Fruit fly (Drosophila melanogaster) whole organism, embryonic: ENCODE results near the gene Atg6.
A peak's percentile ranks its signal among the peaks of the same experiment; 100 is the strongest.

ENCODE experiments used
- Aef1 ChIP-seq: fragments of 200-800 bp; sonication (Bioruptor generic); IDR thresholded peaks from 3 replicates; pipeline ENCODE4 v1.3.6; 2022; ENCODE audit warnings: missing biosample characterization, missing genetic modification characterization
- CG11398 ChIP-seq: fragments of 200-800 bp; sonication (Bioruptor generic); optimal IDR thresholded peaks from 2 replicates; lab custom pipeline; 2016; ENCODE audit warnings: missing biosample characterization, missing genetic modification characterization
- CG11504 ChIP-seq: fragments of 200-800 bp; sonication (Bioruptor generic); optimal IDR thresholded peaks from 3 replicates; lab custom pipeline; 2019; ENCODE audit warnings: missing biosample characterization, mild to moderate bottlenecking, missing genetic modification characterization, moderate library complexity
- CG13894 ChIP-seq: fragments of 200-800 bp; sonication (Bioruptor generic); optimal IDR thresholded peaks from 3 replicates; lab custom pipeline; 2018; ENCODE audit warnings: missing biosample characterization, mild to moderate bottlenecking, missing genetic modification characterization, moderate library complexity
- CG1603 ChIP-seq: fragments of 200-800 bp; sonication (Bioruptor generic); optimal IDR thresholded peaks from 2 replicates; lab custom pipeline; 2019; ENCODE audit warnings: missing biosample characterization, mild to moderate bottlenecking, missing genetic modification characterization, moderate library complexity
- CG18599 ChIP-seq: fragments of 200-800 bp; sonication (Bioruptor generic); optimal IDR thresholded peaks from 3 replicates; lab custom pipeline; 2017; ENCODE audit warnings: missing biosample characterization, missing genetic modification characterization, mild to moderate bottlenecking, moderate library complexity, missing genetic modification reagents
- CG2120 ChIP-seq: fragments of 200-800 bp; sonication (Bioruptor generic); optimal IDR thresholded peaks from 3 replicates; lab custom pipeline; 2016; ENCODE audit warnings: missing biosample characterization, missing genetic modification characterization
- CG2889 ChIP-seq: fragments of 200-800 bp; sonication (Bioruptor generic); IDR thresholded peaks from 3 replicates; pipeline ENCODE4 v1.3.6; 2022; ENCODE audit warnings: missing biosample characterization, missing genetic modification characterization
- CG32767 ChIP-seq: fragments of 200-800 bp; sonication (Bioruptor generic); IDR thresholded peaks from 2 replicates; pipeline ENCODE4 v1.3.6; 2022; ENCODE audit warnings: missing biosample characterization, missing genetic modification characterization
- CG32772 ChIP-seq: fragments of 200-800 bp; sonication (Bioruptor generic); IDR thresholded peaks from 2 replicates; pipeline ENCODE4 v1.3.6; 2022; ENCODE audit warnings: missing biosample characterization, missing genetic modification characterization
- CG34224 ChIP-seq: fragments of 200-800 bp; sonication (Bioruptor generic); IDR thresholded peaks from 3 replicates; pipeline ENCODE4 v1.3.6; 2022; ENCODE audit warnings: missing biosample characterization, missing genetic modification characterization; ENCODE audit not compliant: partially characterized antibody
- CG3838 ChIP-seq: fragments of 200-800 bp; sonication (Bioruptor generic); optimal IDR thresholded peaks from 3 replicates; lab custom pipeline; 2016; ENCODE audit warnings: missing biosample characterization, missing genetic modification characterization
- CG7271 ChIP-seq: fragments of 200-800 bp; sonication (Bioruptor generic); optimal IDR thresholded peaks from 2 replicates; lab custom pipeline; 2018; ENCODE audit warnings: missing biosample characterization, mild to moderate bottlenecking, missing genetic modification characterization, moderate library complexity
- CG7372 ChIP-seq: fragments of 200-800 bp; sonication (Bioruptor generic); IDR thresholded peaks from 2 replicates; pipeline ENCODE4 v1.3.6; 2022; ENCODE audit warnings: missing biosample characterization, missing genetic modification characterization
- CG7963 ChIP-seq: fragments of 200-800 bp; sonication (Bioruptor generic); IDR thresholded peaks from 3 replicates; pipeline ENCODE4 v1.3.6; 2022; ENCODE audit warnings: missing biosample characterization, missing genetic modification characterization; ENCODE audit not compliant: partially characterized antibody
- CG7987 ChIP-seq: fragments of 200-800 bp; sonication (Bioruptor generic); optimal IDR thresholded peaks from 2 replicates; lab custom pipeline; 2018; ENCODE audit warnings: missing biosample characterization, mild to moderate bottlenecking, missing genetic modification characterization, moderate library complexity
- CG9609 ChIP-seq: fragments of 200-800 bp; sonication (Bioruptor generic); optimal IDR thresholded peaks from 3 replicates; lab custom pipeline; 2016; ENCODE audit warnings: missing biosample characterization, missing genetic modification characterization
- CG9797 ChIP-seq: fragments of 200-800 bp; sonication (Bioruptor generic); optimal IDR thresholded peaks from 3 replicates; lab custom pipeline; 2018; ENCODE audit warnings: missing biosample characterization, mild to moderate bottlenecking, missing genetic modification characterization
- Dad ChIP-seq: fragments of 200-800 bp; sonication (Bioruptor generic); optimal IDR thresholded peaks from 3 replicates; lab custom pipeline; 2016; ENCODE audit warnings: missing biosample characterization, missing genetic modification characterization
- Dbx ChIP-seq: fragments of 200-800 bp; sonication (Bioruptor generic); IDR thresholded peaks from 3 replicates; pipeline ENCODE4 v1.3.6; 2022; ENCODE audit warnings: missing biosample characterization, missing genetic modification characterization
- Dll ChIP-seq: fragments of 200-800 bp; sonication (Bioruptor generic); IDR thresholded peaks from 4 replicates; pipeline ENCODE4 v1.3.6; 2022; ENCODE audit warnings: missing biosample characterization, missing genetic modification characterization; ENCODE audit not compliant: partially characterized antibody
- Dp ChIP-seq: fragments of 200-800 bp; sonication (Bioruptor generic); optimal IDR thresholded peaks from 2 replicates; lab custom pipeline; 2018; ENCODE audit warnings: missing biosample characterization, mild to moderate bottlenecking, missing genetic modification characterization, moderate library complexity
- Eip74EF ChIP-seq, 2 experiments: fragments of 200-800 bp in 1 of 2; fragments of >200 bp in 1 of 2; sonication (Bioruptor generic) in 1 of 2; optimal IDR thresholded peaks; 2 replicates each; lab custom pipeline; 2017 to 2019; ENCODE audit warnings: missing biosample characterization in 2 of 2, missing genetic modification characterization in 2 of 2, mild to moderate bottlenecking in 1 of 2, moderate library complexity in 1 of 2
- Fer3 ChIP-seq: fragments of 200-800 bp; sonication (Bioruptor generic); optimal IDR thresholded peaks from 2 replicates; lab custom pipeline; 2018; ENCODE audit warnings: missing biosample characterization, mild to moderate bottlenecking, missing genetic modification characterization, moderate library complexity
- GATAe ChIP-seq: fragments of 200-800 bp; sonication (Bioruptor generic); conservative IDR thresholded peaks from 2 replicates; pipeline ENCODE4 v1.3.6; 2022; ENCODE audit warnings: missing biosample characterization, missing genetic modification characterization
- Lhr ChIP-seq: fragments of 200-800 bp; sonication (Bioruptor generic); optimal IDR thresholded peaks from 3 replicates; lab custom pipeline; 2017; ENCODE audit warnings: mild to moderate bottlenecking, missing biosample characterization, missing genetic modification reagents, missing genetic modification characterization
- NC2β ChIP-seq: fragments of 200-800 bp; sonication (Bioruptor generic); optimal IDR thresholded peaks from 2 replicates; lab custom pipeline; 2016; ENCODE audit warnings: missing biosample characterization, missing genetic modification characterization
- Pdp1 ChIP-seq, 2 experiments: fragments of 200-800 bp; sonication (Bioruptor generic); optimal IDR thresholded peaks; 3 replicates each; lab custom pipeline; 2016; ENCODE audit warnings: missing biosample characterization in 2 of 2, missing genetic modification characterization in 2 of 2, mild to moderate bottlenecking in 1 of 2, moderate library complexity in 1 of 2
- Rx ChIP-seq: fragments of 200-800 bp; sonication (Bioruptor generic); IDR thresholded peaks from 2 replicates; pipeline ENCODE4 v1.3.6; 2022; ENCODE audit warnings: missing biosample characterization, missing genetic modification characterization
- Scr ChIP-seq: fragments of 200-800 bp; sonication (Bioruptor generic); IDR thresholded peaks from 2 replicates; pipeline ENCODE4 v1.3.6; 2022; ENCODE audit warnings: missing biosample characterization, missing genetic modification characterization; ENCODE audit not compliant: partially characterized antibody
- Sin3A ChIP-seq: fragments of >200 bp; optimal IDR thresholded peaks from 2 replicates; lab custom pipeline; 2018
- Sry-β ChIP-seq: fragments of 200-800 bp; sonication (Bioruptor generic); optimal IDR thresholded peaks from 2 replicates; lab custom pipeline; 2018; ENCODE audit warnings: missing biosample characterization, mild to moderate bottlenecking, missing genetic modification characterization, moderate library complexity
- ato ChIP-seq: fragments of 200-800 bp; sonication (Bioruptor generic); IDR thresholded peaks from 2 replicates; pipeline ENCODE4 v1.3.6; 2022; ENCODE audit warnings: missing biosample characterization, missing genetic modification characterization; ENCODE audit not compliant: partially characterized antibody
- bcd ChIP-seq: fragments of 200-800 bp; sonication (Bioruptor generic); optimal IDR thresholded peaks from 2 replicates; lab custom pipeline; 2017; ENCODE audit warnings: missing biosample characterization, mild to moderate bottlenecking, missing genetic modification characterization
- caup ChIP-seq: fragments of 200-800 bp; sonication (Bioruptor generic); optimal IDR thresholded peaks from 3 replicates; lab custom pipeline; 2017; ENCODE audit warnings: missing biosample characterization, mild to moderate bottlenecking, missing genetic modification characterization, moderate library complexity; ENCODE audit not compliant: severe bottlenecking
- corto ChIP-seq: fragments of 200-800 bp; sonication (Bioruptor generic); optimal IDR thresholded peaks from 2 replicates; lab custom pipeline; 2016; ENCODE audit warnings: missing biosample characterization, mild to moderate bottlenecking, missing genetic modification characterization, moderate library complexity
- crc ChIP-seq: fragments of 200-800 bp; sonication (Bioruptor generic); optimal IDR thresholded peaks from 2 replicates; lab custom pipeline; 2016; ENCODE audit warnings: missing biosample characterization, missing genetic modification characterization
- dimm ChIP-seq: fragments of 200-800 bp; sonication (Bioruptor generic); IDR thresholded peaks from 2 replicates; pipeline ENCODE4 v1.3.6; 2022; ENCODE audit warnings: missing biosample characterization, missing genetic modification characterization
- dmrt99B ChIP-seq: fragments of 200-800 bp; sonication (Bioruptor generic); optimal IDR thresholded peaks from 2 replicates; lab custom pipeline; 2018; ENCODE audit warnings: missing biosample characterization, mild to moderate bottlenecking, missing genetic modification characterization, moderate library complexity
- fd102C ChIP-seq: fragments of 200-800 bp; sonication (Bioruptor generic); optimal IDR thresholded peaks from 2 replicates; lab custom pipeline; 2018; ENCODE audit warnings: missing biosample characterization, mild to moderate bottlenecking, missing genetic modification characterization, moderate library complexity
- fd3F ChIP-seq: fragments of 200-800 bp; sonication (Bioruptor generic); optimal IDR thresholded peaks from 2 replicates; lab custom pipeline; 2018; ENCODE audit warnings: missing biosample characterization, mild to moderate bottlenecking, missing genetic modification characterization, moderate library complexity
- ftz-f1 ChIP-seq: fragments of 200-800 bp; sonication (Bioruptor generic); optimal IDR thresholded peaks from 2 replicates; lab custom pipeline; 2016; ENCODE audit warnings: missing biosample characterization, missing genetic modification characterization
- jing ChIP-seq: fragments of 200-800 bp; sonication (Bioruptor generic); optimal IDR thresholded peaks from 2 replicates; lab custom pipeline; 2018; ENCODE audit warnings: missing biosample characterization, mild to moderate bottlenecking, missing genetic modification characterization
- kay ChIP-seq: fragments of 200-800 bp; sonication (Bioruptor generic); optimal IDR thresholded peaks from 2 replicates; lab custom pipeline; 2016; ENCODE audit warnings: missing biosample characterization, missing genetic modification characterization
- sd ChIP-seq: fragments of 200-800 bp; sonication (Bioruptor generic); optimal IDR thresholded peaks from 3 replicates; lab custom pipeline; 2018; ENCODE audit warnings: missing biosample characterization, mild to moderate bottlenecking, missing genetic modification characterization, moderate library complexity
- tna ChIP-seq: fragments of 200-800 bp; sonication (Bioruptor generic); IDR thresholded peaks from 2 replicates; pipeline ENCODE4 v1.3.6; 2022; ENCODE audit warnings: missing biosample characterization, missing genetic modification characterization; ENCODE audit not compliant: partially characterized antibody
- trh ChIP-seq: fragments of 200-800 bp; sonication (Bioruptor generic); optimal IDR thresholded peaks from 2 replicates; lab custom pipeline; 2016; ENCODE audit warnings: missing biosample characterization, missing genetic modification characterization
- wek ChIP-seq: fragments of 200-800 bp; sonication (Bioruptor generic); optimal IDR thresholded peaks from 3 replicates; lab custom pipeline; 2018; ENCODE audit warnings: missing biosample characterization, mild to moderate bottlenecking, missing genetic modification characterization, moderate library complexity
- wor ChIP-seq: fragments of 200-800 bp; sonication (Bioruptor generic); IDR thresholded peaks from 2 replicates; pipeline ENCODE4 v1.3.6; 2022; ENCODE audit warnings: missing biosample characterization, missing genetic modification characterization

Atg6 gene

dm6 chr3R:24051459-24052165, 1.0 kb upstream of the Atg6 start (continued):
- no peak for TF ChIP-seq crc (GFP tag; lab: Kevin White, UChicago)
- TF ChIP-seq dmrt99B = no peak
- TF ChIP-seq CG7987 (GFP tag; lab: Kevin White, UChicago) = no peak
- TF ChIP-seq dimm (GFP tag; lab: Robert Waterston, UW) = no peak
- TF ChIP-seq CG11504 (tag; lab: Kevin White, UChicago) = no peak
- TF ChIP-seq ftz-f1 (GFP tag; lab: Kevin White, UChicago) = peak; percentile 13
- TF ChIP-seq Rx (GFP tag; lab: Robert Waterston, UW) = no peak
- peak; percentile 83 for TF ChIP-seq Sry-β (GFP tag; lab: Kevin White, UChicago)
- no peak for TF ChIP-seq jing (GFP tag; lab: Kevin White, UChicago)
- TF ChIP-seq wek (GFP tag; lab: Kevin White, UChicago) = no peak
- no peak for TF ChIP-seq CG32767 (GFP tag; lab: Robert Waterston, UW)
- no peak for TF ChIP-seq Dbx
- TF ChIP-seq sd (tag; lab: Kevin White, UChicago) = no peak
- no peak for TF ChIP-seq corto (GFP tag; lab: Kevin White, UChicago)
- TF ChIP-seq Scr (GFP tag; lab: Robert Waterston, UW) = no peak
- TF ChIP-seq CG13894 (tag; lab: Kevin White, UChicago) = peak; percentile 42
- no peak for TF ChIP-seq CG2889 (GFP tag; lab: Robert Waterston, UW)
- no peak for TF ChIP-seq kay (GFP tag; lab: Kevin White, UChicago)
- TF ChIP-seq ato (GFP tag; lab: Robert Waterston, UW) = no peak
- TF ChIP-seq Pdp1 (GFP tag; optimal IDR thresholded peaks at IDR 0.05; lab: Kevin White, UChicago) = peak in 1 of 2 experiments; percentile 81
- TF ChIP-seq CG7372 (GFP tag; lab: Robert Waterston, UW) = no peak
- TF ChIP-seq GATAe (GFP tag; lab: Robert Waterston, UW) = no peak
- no peak for TF ChIP-seq trh
- no peak for TF ChIP-seq NC2β (GFP tag; lab: Kevin White, UChicago)
- 0 out of 4 replicates have a peak, but pooled peaks have one; percentile 26 for TF ChIP-seq Dll (GFP tag; lab: Robert Waterston, UW)
- TF ChIP-seq Eip74EF (GFP tag; optimal IDR thresholded peaks at IDR 0.05; lab: Kevin White, UChicago) = peak in 1 of 2 experiments; percentile 40
- TF ChIP-seq CG34224 = no peak
- no peak for TF ChIP-seq Sin3A (lab: Kevin White, UChicago)
- TF ChIP-seq CG1603 (tag; lab: Kevin White, UChicago) = peak; percentile 17
- TF ChIP-seq CG9797 (GFP tag; lab: Kevin White, UChicago) = no peak
- no peak for TF ChIP-seq tna (GFP tag; lab: Robert Waterston, UW)
- no peak for TF ChIP-seq Fer3 (tag; lab: Kevin White, UChicago)
- TF ChIP-seq caup (GFP tag; lab: Kevin White, UChicago) = peak; percentile 36
- no peak for TF ChIP-seq Aef1 (GFP tag; lab: Robert Waterston, UW)
- TF ChIP-seq CG7271 (tag; lab: Kevin White, UChicago) = no peak
- no peak for TF ChIP-seq Dad (GFP tag; lab: Kevin White, UChicago)
- TF ChIP-seq wor (GFP tag; lab: Robert Waterston, UW) = no peak
- TF ChIP-seq CG2120 = peak; percentile 26
- TF ChIP-seq CG11398 = no peak
- TF ChIP-seq fd3F (GFP tag; lab: Kevin White, UChicago) = no peak
- TF ChIP-seq CG9609 (GFP tag; lab: Kevin White, UChicago) = no peak
- no peak for TF ChIP-seq CG18599
- TF ChIP-seq Dp (GFP tag; lab: Kevin White, UChicago) = no peak
- no peak for TF ChIP-seq fd102C (GFP tag; lab: Kevin White, UChicago)
- TF ChIP-seq Lhr (GFP tag; lab: Kevin White, UChicago) = no peak
- no peak for TF ChIP-seq CG3838 (GFP tag; lab: Kevin White, UChicago)
- TF ChIP-seq bcd (GFP tag; lab: Kevin White, UChicago) = no peak
- TF ChIP-seq CG32772 (GFP tag; lab: Robert Waterston, UW) = no peak
- no peak for TF ChIP-seq CG7963 (GFP tag; lab: Robert Waterston, UW)
